Fruit fly (Drosophila melanogaster) whole organism, prepupa: ENCODE measurements around the gene arm.
A peak's percentile ranks its signal among the peaks of the same experiment; 100 is the strongest.

ENCODE experiments used
- Blimp-1 ChIP-seq: fragments of 200-800 bp; sonication (Bioruptor generic); optimal IDR thresholded peaks from 3 replicates; lab custom pipeline; 2017; ENCODE audit warnings: missing biosample characterization, missing genetic modification characterization, mild to moderate bottlenecking, moderate library complexity, missing genetic modification reagents
- CG10669 ChIP-seq: fragments of 200-800 bp; sonication (Bioruptor generic); optimal IDR thresholded peaks from 3 replicates; lab custom pipeline; 2018; ENCODE audit warnings: missing biosample characterization, mild to moderate bottlenecking, missing genetic modification characterization, moderate library complexity
- CG11294 ChIP-seq: fragments of 200-800 bp; sonication (Bioruptor generic); IDR thresholded peaks from 2 replicates; pipeline ENCODE4 v1.3.6; 2022; ENCODE audit warnings: missing biosample characterization, missing genetic modification characterization
- CG11762 ChIP-seq: fragments of 200-800 bp; sonication (Bioruptor generic); optimal IDR thresholded peaks from 3 replicates; lab custom pipeline; 2016; ENCODE audit warnings: missing biosample characterization, missing genetic modification characterization; ENCODE audit not compliant: insufficient read depth
- CG11902 ChIP-seq: fragments of 200-800 bp; sonication (Bioruptor generic); optimal IDR thresholded peaks from 3 replicates; lab custom pipeline; 2016; ENCODE audit warnings: missing biosample characterization, missing genetic modification characterization
- CG15336 ChIP-seq: fragments of 200-800 bp; sonication (Bioruptor generic); IDR thresholded peaks from 2 replicates; pipeline ENCODE4 v1.3.6; 2022; ENCODE audit warnings: missing biosample characterization, missing genetic modification characterization
- CG1621 ChIP-seq: fragments of 200-800 bp; sonication (Bioruptor generic); optimal IDR thresholded peaks from 3 replicates; lab custom pipeline; 2018; ENCODE audit warnings: missing biosample characterization, mild to moderate bottlenecking, missing genetic modification characterization
- CG16779 ChIP-seq: fragments of 200-800 bp; sonication (Bioruptor generic); optimal IDR thresholded peaks from 3 replicates; lab custom pipeline; 2017; ENCODE audit warnings: missing biosample characterization, mild to moderate bottlenecking, missing genetic modification characterization
- CG3032 ChIP-seq: fragments of 200-800 bp; optimal IDR thresholded peaks from 2 replicates; lab custom pipeline; 2019; ENCODE audit warnings: missing biosample characterization, mild to moderate bottlenecking, missing genetic modification characterization, moderate library complexity
- CG31627 ChIP-seq: fragments of 200-800 bp; sonication (Bioruptor generic); optimal IDR thresholded peaks from 3 replicates; lab custom pipeline; 2016; ENCODE audit warnings: missing biosample characterization, missing genetic modification characterization
- CG32006 ChIP-seq: fragments of 200-800 bp; sonication (Bioruptor generic); optimal IDR thresholded peaks from 3 replicates; lab custom pipeline; 2017; ENCODE audit warnings: missing biosample characterization, mild to moderate bottlenecking, missing genetic modification characterization
- CG34406 ChIP-seq: fragments of 200-800 bp; sonication (Bioruptor generic); optimal IDR thresholded peaks from 3 replicates; lab custom pipeline; 2016; ENCODE audit warnings: missing biosample characterization, missing genetic modification characterization
- CG3919 ChIP-seq: fragments of 200-800 bp; sonication (Bioruptor generic); optimal IDR thresholded peaks from 3 replicates; lab custom pipeline; 2016; ENCODE audit warnings: missing biosample characterization, missing genetic modification characterization
- CG4318 ChIP-seq: fragments of 200-800 bp; sonication (Bioruptor generic); optimal IDR thresholded peaks from 3 replicates; lab custom pipeline; 2017; ENCODE audit warnings: missing biosample characterization, mild to moderate bottlenecking, missing genetic modification characterization
- CG6163 ChIP-seq: fragments of 200-800 bp; sonication (Bioruptor generic); IDR thresholded peaks from 3 replicates; pipeline ENCODE4 v1.3.6; 2022; ENCODE audit warnings: missing biosample characterization, missing genetic modification characterization
- CG6276 ChIP-seq: fragments of 200-800 bp; sonication (Bioruptor generic); optimal IDR thresholded peaks from 2 replicates; lab custom pipeline; 2017; ENCODE audit warnings: missing biosample characterization, mild to moderate bottlenecking, missing genetic modification characterization
- CG6808 ChIP-seq: fragments of 200-800 bp; sonication (Bioruptor generic); optimal IDR thresholded peaks from 3 replicates; lab custom pipeline; 2017; ENCODE audit warnings: missing biosample characterization, missing genetic modification characterization, mild to moderate bottlenecking, moderate library complexity, missing genetic modification reagents
- CG6854 ChIP-seq: fragments of 200-800 bp; sonication (Bioruptor generic); optimal IDR thresholded peaks from 2 replicates; lab custom pipeline; 2017; ENCODE audit warnings: missing biosample characterization, mild to moderate bottlenecking, missing genetic modification characterization
- CG7368 ChIP-seq: fragments of 200-800 bp; sonication (Bioruptor generic); optimal IDR thresholded peaks from 3 replicates; lab custom pipeline; 2016; ENCODE audit warnings: missing biosample characterization, missing genetic modification characterization
- CG8119 ChIP-seq: fragments of 200-800 bp; sonication (Bioruptor generic); IDR thresholded peaks from 3 replicates; pipeline ENCODE4 v1.3.6; 2022; ENCODE audit warnings: missing biosample characterization, missing genetic modification characterization
- CG8319 ChIP-seq: fragments of 200-800 bp; sonication (Bioruptor generic); optimal IDR thresholded peaks from 3 replicates; lab custom pipeline; 2016; ENCODE audit warnings: missing biosample characterization, missing genetic modification characterization
- CG9139 ChIP-seq: fragments of 200-800 bp; sonication (Bioruptor generic); optimal IDR thresholded peaks from 3 replicates; lab custom pipeline; 2017; ENCODE audit warnings: missing biosample characterization, mild to moderate bottlenecking, missing genetic modification characterization
- Eip75B ChIP-seq: fragments of 200-800 bp; sonication (Bioruptor generic); optimal IDR thresholded peaks from 3 replicates; lab custom pipeline; 2016; ENCODE audit warnings: missing biosample characterization, missing genetic modification characterization
- Eip78C ChIP-seq: fragments of 200-800 bp; sonication (Bioruptor generic); peaks from one replicate; lab custom pipeline; 2016; ENCODE audit warnings: missing biosample characterization, missing genetic modification characterization
- Ets21C ChIP-seq: fragments of 200-800 bp; sonication (Bioruptor generic); optimal IDR thresholded peaks from 3 replicates; lab custom pipeline; 2016; ENCODE audit warnings: missing biosample characterization, missing genetic modification characterization
- Ets96B ChIP-seq: fragments of 200-800 bp; optimal IDR thresholded peaks from 2 replicates; lab custom pipeline; 2019; ENCODE audit warnings: missing biosample characterization, mild to moderate bottlenecking, missing genetic modification characterization, moderate library complexity
- Gug ChIP-seq: fragments of 200-800 bp; sonication (Bioruptor generic); IDR thresholded peaks from 2 replicates; pipeline ENCODE4 v1.3.6; 2022; ENCODE audit warnings: missing biosample characterization, missing genetic modification characterization
- Hr38 ChIP-seq: sonication (Bioruptor generic); optimal IDR thresholded peaks from 2 replicates; lab custom pipeline; 2016; ENCODE audit warnings: missing biosample characterization, missing genetic modification characterization
- Hr4 ChIP-seq: fragments of 200-800 bp; sonication (Bioruptor generic); optimal IDR thresholded peaks from 3 replicates; lab custom pipeline; 2016; ENCODE audit warnings: missing biosample characterization, missing genetic modification characterization
- Lpt ChIP-seq: fragments of 200-800 bp; sonication (Bioruptor generic); optimal IDR thresholded peaks from 3 replicates; lab custom pipeline; 2016; ENCODE audit warnings: missing biosample characterization, missing genetic modification characterization
- Met ChIP-seq: fragments of 200-800 bp; sonication (Bioruptor generic); optimal IDR thresholded peaks from 3 replicates; lab custom pipeline; 2016; ENCODE audit warnings: missing biosample characterization, missing genetic modification characterization
- OdsH ChIP-seq: fragments of 200-800 bp; sonication (Bioruptor generic); optimal IDR thresholded peaks from 3 replicates; lab custom pipeline; 2016; ENCODE audit warnings: missing biosample characterization, missing genetic modification characterization
- Smox ChIP-seq: fragments of 200-800 bp; sonication (Bioruptor generic); optimal IDR thresholded peaks from 3 replicates; lab custom pipeline; 2016; ENCODE audit warnings: missing biosample characterization, missing genetic modification characterization
- Sox14 ChIP-seq: fragments of 200-800 bp; sonication (Bioruptor generic); optimal IDR thresholded peaks from 3 replicates; lab custom pipeline; 2016; ENCODE audit warnings: missing biosample characterization, missing genetic modification characterization
- Sox15 ChIP-seq: fragments of 200-800 bp; sonication (Bioruptor generic); optimal IDR thresholded peaks from 3 replicates; lab custom pipeline; 2016; ENCODE audit warnings: missing biosample characterization, missing genetic modification characterization
- achi ChIP-seq: fragments of 200-800 bp; sonication (Bioruptor generic); optimal IDR thresholded peaks from 3 replicates; lab custom pipeline; 2016; ENCODE audit warnings: missing biosample characterization, missing genetic modification characterization
- acj6 ChIP-seq: fragments of 200-800 bp; sonication (Bioruptor generic); optimal IDR thresholded peaks from 3 replicates; lab custom pipeline; 2016; ENCODE audit warnings: missing biosample characterization, missing genetic modification characterization
- cyc ChIP-seq: fragments of 200-800 bp; sonication (Bioruptor generic); optimal IDR thresholded peaks from 3 replicates; lab custom pipeline; 2016; ENCODE audit warnings: missing biosample characterization, missing genetic modification characterization
- dac ChIP-seq: fragments of 200-800 bp; sonication (Bioruptor generic); optimal IDR thresholded peaks from 2 replicates; lab custom pipeline; 2017; ENCODE audit warnings: missing biosample characterization, mild to moderate bottlenecking, missing genetic modification characterization
- dsx ChIP-seq: fragments of 200-800 bp; optimal IDR thresholded peaks from 3 replicates; lab custom pipeline; 2019; ENCODE audit warnings: missing biosample characterization, mild to moderate bottlenecking, missing genetic modification characterization, moderate library complexity; ENCODE audit not compliant: poor library complexity, severe bottlenecking
- eg ChIP-seq: fragments of 200-800 bp; sonication (Bioruptor generic); IDR thresholded peaks from 3 replicates; pipeline ENCODE4 v1.3.6; 2022; ENCODE audit warnings: missing biosample characterization, missing genetic modification characterization
- fd59A ChIP-seq: fragments of 200-800 bp; sonication (Bioruptor generic); optimal IDR thresholded peaks from 2 replicates; lab custom pipeline; 2017; ENCODE audit warnings: missing biosample characterization, mild to moderate bottlenecking, missing genetic modification characterization, missing genetic modification reagents
- fd85E ChIP-seq: fragments of 200-800 bp; sonication (Bioruptor generic); optimal IDR thresholded peaks from 3 replicates; lab custom pipeline; 2016; ENCODE audit warnings: missing biosample characterization, missing genetic modification characterization
- fkh ChIP-seq: fragments of 200-800 bp; sonication (Bioruptor generic); optimal IDR thresholded peaks from 3 replicates; lab custom pipeline; 2017; ENCODE audit warnings: missing biosample characterization, mild to moderate bottlenecking, missing genetic modification characterization, moderate library complexity
- lz ChIP-seq: fragments of 200-800 bp; sonication (Bioruptor generic); optimal IDR thresholded peaks from 3 replicates; lab custom pipeline; 2016; ENCODE audit warnings: missing biosample characterization, missing genetic modification characterization
- net ChIP-seq: fragments of 200-800 bp; sonication (Bioruptor generic); optimal IDR thresholded peaks from 3 replicates; lab custom pipeline; 2016; ENCODE audit warnings: missing biosample characterization, missing genetic modification characterization
- pdm3 ChIP-seq: fragments of 200-800 bp; sonication (Bioruptor generic); optimal IDR thresholded peaks from 3 replicates; lab custom pipeline; 2016; ENCODE audit warnings: missing biosample characterization, missing genetic modification characterization
- salr ChIP-seq, 2 experiments: fragments of 200-800 bp; sonication (Bioruptor generic); optimal IDR thresholded peaks; 3 replicates each; lab custom pipeline; 2016 to 2018; ENCODE audit warnings: missing biosample characterization in 2 of 2, missing genetic modification characterization in 2 of 2, mild to moderate bottlenecking in 1 of 2
- spab ChIP-seq: fragments of 200-800 bp; sonication (Bioruptor generic); optimal IDR thresholded peaks from 2 replicates; lab custom pipeline; 2017; ENCODE audit warnings: missing biosample characterization, mild to moderate bottlenecking, missing genetic modification characterization, missing genetic modification reagents
- svp ChIP-seq: fragments of 200-800 bp; sonication (Bioruptor generic); peaks from one replicate; lab custom pipeline; 2016; ENCODE audit warnings: missing biosample characterization, missing genetic modification characterization
- topi ChIP-seq: fragments of 200-800 bp; sonication (Bioruptor generic); optimal IDR thresholded peaks from 3 replicates; lab custom pipeline; 2016; ENCODE audit warnings: missing biosample characterization, missing genetic modification characterization
- vri ChIP-seq: fragments of 200-800 bp; sonication (Bioruptor generic); optimal IDR thresholded peaks from 3 replicates; lab custom pipeline; 2016; ENCODE audit warnings: missing biosample characterization, mild to moderate bottlenecking, missing genetic modification characterization

Gene arm

DNA sequence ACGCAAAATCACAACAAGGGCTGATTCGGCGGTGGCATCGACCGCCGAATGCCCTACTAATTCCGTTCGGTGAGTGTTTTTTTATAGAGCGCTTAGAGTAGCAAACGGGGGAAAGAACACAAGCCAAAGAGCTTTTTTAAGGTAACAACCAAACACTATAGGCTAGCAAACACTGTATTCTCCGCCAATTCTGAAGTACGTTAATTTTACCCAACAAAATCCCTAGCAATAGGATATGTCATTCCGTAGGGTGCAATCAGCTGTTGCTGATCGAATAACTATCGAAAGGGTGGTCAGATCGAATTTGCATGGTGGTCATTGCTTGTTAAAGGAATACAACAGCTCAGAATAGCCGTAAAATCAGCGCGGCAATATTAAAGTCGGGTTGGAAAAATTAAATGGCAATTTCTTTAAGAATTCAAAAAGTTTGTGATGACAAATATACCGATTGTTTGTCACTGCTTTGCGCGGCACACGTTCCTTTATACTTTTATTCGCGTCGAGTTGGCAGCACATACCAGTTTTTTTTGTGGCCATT is 7.3 kb upstream of the arm start, which contains the start of gene mip130:
TSS of gene mip130 (plus strand) at position 513 of the 538 bp plus-strand sequence.
- peak; percentile 47; the same call in 2 of the 3 replicates for TF ChIP-seq CG8119 (GFP tag; lab: Robert Waterston, UW)
- TF ChIP-seq Eip78C (GFP tag; lab: Kevin White, UChicago): peak; percentile 89
- TF ChIP-seq Ets96B (tag; lab: Kevin White, UChicago): peak; percentile 56
- TF ChIP-seq cyc (GFP tag; lab: Kevin White, UChicago): peak; percentile 65
- TF ChIP-seq CG32006: peak; percentile 62
- no peak for TF ChIP-seq CG11294 (GFP tag; lab: Robert Waterston, UW)
- no peak for TF ChIP-seq salr (GFP tag; optimal IDR thresholded peaks at IDR 0.05; lab: Kevin White, UChicago)
- peak; percentile 69 for TF ChIP-seq CG15336 (GFP tag; lab: Robert Waterston, UW)
- peak; percentile 36 for TF ChIP-seq CG6808 (GFP tag; lab: Kevin White, UChicago)
- TF ChIP-seq Blimp-1: no peak
- TF ChIP-seq CG6276 (GFP tag; lab: Kevin White, UChicago): peak; percentile 45
- TF ChIP-seq CG10669: peak; percentile 61
- TF ChIP-seq Hr4: peak; percentile 64
- peak; percentile 43 for TF ChIP-seq CG11902 (GFP tag; lab: Kevin White, UChicago)
- TF ChIP-seq pdm3: peak; percentile 56
- peak; percentile 63 for TF ChIP-seq CG34406 (GFP tag; lab: Kevin White, UChicago)
- peak; percentile 13 for TF ChIP-seq CG31627 (GFP tag; lab: Kevin White, UChicago)
- peak; percentile 71 for TF ChIP-seq topi
- peak; percentile 47 for TF ChIP-seq OdsH
- TF ChIP-seq fkh (GFP tag; lab: Kevin White, UChicago): no peak
- no peak for TF ChIP-seq fd59A (GFP tag; lab: Kevin White, UChicago)
- TF ChIP-seq CG1621: no peak
- peak; percentile 37 for TF ChIP-seq Smox (GFP tag; lab: Kevin White, UChicago)
- no peak for TF ChIP-seq Lpt (GFP tag; lab: Kevin White, UChicago)
- peak; percentile 56 for TF ChIP-seq Eip75B (GFP tag; lab: Kevin White, UChicago)
- TF ChIP-seq Hr38: no peak
- TF ChIP-seq acj6 (GFP tag; lab: Kevin White, UChicago): peak; percentile 37
- TF ChIP-seq lz (GFP tag; lab: Kevin White, UChicago): peak; percentile 43
- peak; percentile 25 for TF ChIP-seq net (GFP tag; lab: Kevin White, UChicago)
- peak; percentile 82 for TF ChIP-seq Met
- TF ChIP-seq dsx (GFP tag; lab: Kevin White, UChicago): peak; percentile 17
- TF ChIP-seq CG9139 (GFP tag; lab: Kevin White, UChicago): no peak
- TF ChIP-seq CG7368: peak; percentile 51
- TF ChIP-seq Sox15 (GFP tag; lab: Kevin White, UChicago): peak; percentile 27
- TF ChIP-seq spab (GFP tag; lab: Kevin White, UChicago): peak; percentile 34
- peak; percentile 84 for TF ChIP-seq svp (GFP tag; lab: Kevin White, UChicago)
- TF ChIP-seq CG4318: no peak
- TF ChIP-seq eg (GFP tag; lab: Robert Waterston, UW): 0 out of 3 replicates have a peak, but pooled peaks have one; percentile 41
- TF ChIP-seq CG3919 (GFP tag; lab: Kevin White, UChicago): peak; percentile 60
- peak; percentile 27; the same call in 1 of the 3 replicates for TF ChIP-seq CG6163
- TF ChIP-seq CG3032 (tag; lab: Kevin White, UChicago): peak; percentile 60
- no peak for TF ChIP-seq Ets21C (GFP tag; lab: Kevin White, UChicago)
- TF ChIP-seq achi (GFP tag; lab: Kevin White, UChicago): peak; percentile 58
- TF ChIP-seq Gug (GFP tag; lab: Robert Waterston, UW): no peak
- no peak for TF ChIP-seq CG8319 (GFP tag; lab: Kevin White, UChicago)
- peak; percentile 5 for TF ChIP-seq dac (GFP tag; lab: Kevin White, UChicago)
- TF ChIP-seq fd85E: no peak
- TF ChIP-seq vri (GFP tag; lab: Kevin White, UChicago): peak; percentile 40
- TF ChIP-seq CG6854: peak; percentile 27
- TF ChIP-seq Sox14: peak; percentile 55
- TF ChIP-seq CG16779 (tag; lab: Kevin White, UChicago): peak; percentile 24
- peak; percentile 1 for TF ChIP-seq CG11762 (GFP tag; lab: Kevin White, UChicago)
